Fruit fly (Drosophila melanogaster) whole organism: ENCODE data around the gene VGlut.

Experiments used
- CG8478 ChIP-seq: fragments of >200 bp; optimal IDR thresholded peaks from 2 replicates; lab custom pipeline; 2018; ENCODE audit warnings: inconsistent platforms
- Dll ChIP-seq: fragments of >200 bp; optimal IDR thresholded peaks from 2 replicates; lab custom pipeline; 2017
- EcR ChIP-seq, 2 experiments: fragments of >200 bp; optimal IDR thresholded peaks; 2 replicates each; lab custom pipeline; 2017; ENCODE audit warnings: missing biosample characterization in 2 of 2, missing genetic modification characterization in 2 of 2, missing genetic modification reagents in 2 of 2
- pan ChIP-seq: fragments of >200 bp; optimal IDR thresholded peaks from 2 replicates; lab custom pipeline; 2017
- psq ChIP-seq: fragments of >200 bp; optimal IDR thresholded peaks from 2 replicates; lab custom pipeline; 2017
- usp ChIP-seq: fragments of >200 bp; optimal IDR thresholded peaks from 2 replicates; lab custom pipeline; 2017; ENCODE audit warnings: missing biosample characterization, missing genetic modification characterization, mixed read lengths

DNA sequence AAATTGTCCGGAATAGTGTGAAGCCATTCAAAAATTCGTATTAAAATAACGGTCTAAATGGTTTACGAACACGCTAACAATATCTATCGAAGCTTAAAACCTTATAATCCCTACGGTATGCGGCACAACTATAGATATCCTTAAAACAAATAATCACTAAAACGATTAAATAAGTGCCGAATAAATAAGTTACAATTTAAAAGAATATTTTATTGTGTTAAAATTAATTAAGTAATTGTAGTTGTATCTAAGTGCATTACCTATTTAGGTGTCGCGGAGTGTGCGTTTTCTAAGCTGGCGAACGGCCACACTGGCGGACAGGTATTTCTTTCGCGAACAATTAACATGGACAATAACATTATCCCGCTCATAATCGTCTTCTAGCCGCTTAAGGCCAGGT lies 19.3 kb upstream of the VGlut start, which contains the start of gene Eogt:
- TF ChIP-seq psq (lab: Kevin White, UChicago) (no peak), CG8478 (lab: Kevin White, UChicago) (no peak), pan (no peak), usp (GFP tag; lab: Kevin White, UChicago) (no peak), Dll (lab: Kevin White, UChicago) (no peak), EcR (GFP tag; optimal IDR thresholded peaks at IDR 0.05; lab: Kevin White, UChicago) (no peak)
